Worm (Caenorhabditis elegans) whole organism, L3 larva: ENCODE data around the gene Y75B8A.8.

Source experiments
- nhr-25 ChIP-seq: sonication (generic microtip); optimal IDR thresholded peaks from 2 replicates; lab custom pipeline; 2017; ENCODE audit warnings: missing biosample characterization, missing genetic modification characterization
- ztf-4 ChIP-seq: fragments of 150-350 bp; optimal IDR thresholded peaks from 2 replicates; lab custom pipeline; 2014; ENCODE audit warnings: missing biosample characterization, missing genetic modification characterization

DNA sequence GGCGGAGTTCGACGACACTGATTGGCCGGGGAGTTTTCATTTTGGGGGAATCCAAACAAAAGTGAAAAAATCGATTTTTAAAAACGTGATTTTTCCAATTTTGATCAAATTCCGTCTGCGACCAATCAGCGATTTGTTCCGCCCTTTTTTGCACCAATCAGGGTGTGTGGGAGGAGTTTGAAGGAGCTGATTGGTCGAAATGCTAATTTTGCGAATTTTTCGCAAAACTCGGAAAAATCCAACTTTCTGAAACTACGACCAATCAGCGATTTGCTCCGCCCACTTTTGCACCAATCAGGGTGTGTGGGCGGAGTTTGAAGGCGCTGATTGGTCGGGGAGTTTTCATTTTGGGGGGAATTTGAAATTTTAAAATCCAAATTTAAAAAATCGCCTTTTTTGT is 4.0 kb upstream of the Y75B8A.8 start:
- TF ChIP-seq nhr-25 (no peak), ztf-4 (tag; lab: Kevin White, UChicago) (no peak)
